Worm (Caenorhabditis elegans) whole organism, young adult: ENCODE measurements around the gene hrpa-2.

Source experiments
- B0019.2 ChIP-seq: fragments of 200-800 bp; sonication (Bioruptor generic); conservative IDR thresholded peaks from 2 replicates; pipeline ENCODE4 v1.3.6; 2022; ENCODE audit warnings: missing genetic modification reagents, missing genetic modification characterization, missing compliant biosample characterization
- B0261.1 ChIP-seq: sonication (generic microtip); optimal IDR thresholded peaks from 2 replicates; lab custom pipeline; 2016; ENCODE audit warnings: mild to moderate bottlenecking, missing genetic modification characterization, moderate library complexity, missing compliant biosample characterization
- C17E4.6 ChIP-seq: fragments of 200-800 bp; sonication (Bioruptor generic); IDR thresholded peaks from 2 replicates; pipeline ENCODE4 v1.3.6; 2022; ENCODE audit warnings: missing genetic modification reagents, missing genetic modification characterization, missing compliant biosample characterization
- K12H6.12 ChIP-seq: fragments of 200-800 bp; sonication (Bioruptor generic); optimal IDR thresholded peaks from 2 replicates; lab custom pipeline; 2018; ENCODE audit warnings: mild to moderate bottlenecking, missing genetic modification characterization, missing compliant biosample characterization
- T26A5.8 ChIP-seq: sonication (generic microtip); optimal IDR thresholded peaks from 2 replicates; lab custom pipeline; 2016; ENCODE audit warnings: missing genetic modification characterization, missing compliant biosample characterization
- Y53F4B.3 ChIP-seq: fragments of 200-800 bp; sonication (Bioruptor generic); IDR thresholded peaks from 2 replicates; pipeline ENCODE4 v1.3.6; 2022; ENCODE audit warnings: missing genetic modification reagents, missing genetic modification characterization, missing compliant biosample characterization
- Y53G8AR.9 ChIP-seq: fragments of 200-800 bp; sonication (Bioruptor generic); conservative IDR thresholded peaks from 2 replicates; pipeline ENCODE4 v1.3.6; 2022; ENCODE audit warnings: missing genetic modification reagents, missing genetic modification characterization, missing compliant biosample characterization
- Y95B8A.8 ChIP-seq: fragments of 200-800 bp; sonication (Bioruptor generic); IDR thresholded peaks from 2 replicates; pipeline ENCODE4 v1.3.6; 2022; ENCODE audit warnings: missing genetic modification reagents, missing genetic modification characterization, missing compliant biosample characterization
- ZK185.1 ChIP-seq: sonication (generic microtip); optimal IDR thresholded peaks from 2 replicates; lab custom pipeline; 2016; ENCODE audit warnings: mild to moderate bottlenecking, missing genetic modification characterization, missing compliant biosample characterization; ENCODE audit not compliant: poor library complexity, severe bottlenecking
- ama-1 ChIP-seq, 3 experiments: fragments of 150-350 bp in 1 of 3; sonication (generic microtip) in 2 of 3; optimal IDR thresholded peaks; 2 replicates each; lab custom pipeline; 2014 to 2018; ENCODE audit warnings: missing biosample characterization in 2 of 3, missing genetic modification characterization in 2 of 3, missing genetic modification reagents in 2 of 3
- aptf-2 ChIP-seq: fragments of 200-800 bp; sonication (Bioruptor generic); conservative IDR thresholded peaks from 2 replicates; pipeline ENCODE4 v1.3.6; 2022; ENCODE audit warnings: missing genetic modification reagents, missing genetic modification characterization, missing compliant biosample characterization
- atf-7 ChIP-seq: sonication (generic microtip); optimal IDR thresholded peaks from 2 replicates; lab custom pipeline; 2017; ENCODE audit warnings: mild to moderate bottlenecking, missing genetic modification characterization, missing compliant biosample characterization
- athp-1 ChIP-seq: sonication (generic microtip); optimal IDR thresholded peaks from 2 replicates; lab custom pipeline; 2017; ENCODE audit warnings: mild to moderate bottlenecking, missing genetic modification characterization, missing compliant biosample characterization
- attf-3 ChIP-seq: fragments of 200-800 bp; sonication (Bioruptor generic); conservative IDR thresholded peaks from 2 replicates; pipeline ENCODE4 v1.3.6; 2022; ENCODE audit warnings: missing genetic modification reagents, missing genetic modification characterization, missing compliant biosample characterization
- attf-6 ChIP-seq: fragments of 200-800 bp; sonication (Bioruptor generic); IDR thresholded peaks from 2 replicates; pipeline ENCODE4 v1.3.6; 2022; ENCODE audit warnings: missing genetic modification reagents, missing genetic modification characterization, missing compliant biosample characterization
- bed-2 ChIP-seq: fragments of 200-800 bp; sonication (Bioruptor generic); IDR thresholded peaks from 2 replicates; pipeline ENCODE4 v1.3.6; 2022; ENCODE audit warnings: missing genetic modification reagents, missing genetic modification characterization, missing compliant biosample characterization
- ccch-3 ChIP-seq: fragments of 200-800 bp; sonication (Bioruptor generic); optimal IDR thresholded peaks from 2 replicates; lab custom pipeline; 2018; ENCODE audit warnings: mild to moderate bottlenecking, missing genetic modification characterization, missing compliant biosample characterization
- ceh-58 ChIP-seq: fragments of 200-800 bp; sonication (Bioruptor generic); IDR thresholded peaks from 2 replicates; pipeline ENCODE4 v1.3.6; 2022; ENCODE audit warnings: missing genetic modification characterization, missing compliant biosample characterization
- dox-1 ChIP-seq: fragments of 200-800 bp; sonication (Bioruptor generic); IDR thresholded peaks from 2 replicates; pipeline ENCODE4 v1.3.6; 2022; ENCODE audit warnings: missing genetic modification reagents, missing genetic modification characterization, missing compliant biosample characterization
- egl-18 ChIP-seq: fragments of 200-800 bp; sonication (Bioruptor generic); IDR thresholded peaks from 2 replicates; pipeline ENCODE4 v1.3.6; 2022; ENCODE audit warnings: missing genetic modification reagents, missing genetic modification characterization, missing compliant biosample characterization
- egrh-3 ChIP-seq: fragments of 200-800 bp; sonication (Bioruptor generic); IDR thresholded peaks from 2 replicates; pipeline ENCODE4 v1.3.6; 2022; ENCODE audit warnings: missing genetic modification reagents, missing genetic modification characterization, missing compliant biosample characterization
- him-1 ChIP-seq: sonication (generic microtip); optimal IDR thresholded peaks from 2 replicates; lab custom pipeline; 2016; ENCODE audit warnings: missing genotype, missing genetic modification reagents, missing genetic modification characterization, missing compliant biosample characterization
- hlh-12 ChIP-seq: sonication (generic microtip); optimal IDR thresholded peaks from 2 replicates; lab custom pipeline; 2016; ENCODE audit warnings: missing genetic modification characterization, missing compliant biosample characterization
- let-526 ChIP-seq: fragments of 200-800 bp; sonication (Bioruptor generic); IDR thresholded peaks from 2 replicates; pipeline ENCODE4 v1.3.6; 2022; ENCODE audit warnings: missing genetic modification reagents, missing genetic modification characterization, missing compliant biosample characterization
- lsl-1 ChIP-seq: fragments of 200-800 bp; sonication (Bioruptor generic); optimal IDR thresholded peaks from 2 replicates; lab custom pipeline; 2018; ENCODE audit warnings: mild to moderate bottlenecking, missing genetic modification characterization, moderate library complexity, missing compliant biosample characterization
- lsy-27 ChIP-seq: sonication (generic microtip); optimal IDR thresholded peaks from 2 replicates; lab custom pipeline; 2017; ENCODE audit warnings: missing genetic modification characterization, mild to moderate bottlenecking, missing compliant biosample characterization, antibody characterized with exemption, missing genotype, borderline replicate concordance; ENCODE audit not compliant: insufficient read depth
- madf-8 ChIP-seq: fragments of 200-800 bp; sonication (Bioruptor generic); conservative IDR thresholded peaks from 2 replicates; pipeline ENCODE4 v1.3.6; 2022; ENCODE audit warnings: missing genetic modification reagents, missing genetic modification characterization, missing compliant biosample characterization
- mes-4 ChIP-seq: sonication (generic microtip); optimal IDR thresholded peaks from 2 replicates; lab custom pipeline; 2016; ENCODE audit warnings: missing genotype, missing genetic modification characterization, missing compliant biosample characterization
- nfya-1 ChIP-seq: sonication (generic microtip); optimal IDR thresholded peaks from 2 replicates; lab custom pipeline; 2017; ENCODE audit warnings: antibody characterized with exemption, missing compliant biosample characterization, missing genetic modification characterization, borderline replicate concordance; ENCODE audit not compliant: insufficient read depth
- nhr-80 ChIP-seq: sonication (generic microtip); optimal IDR thresholded peaks from 2 replicates; lab custom pipeline; 2016; ENCODE audit warnings: missing genetic modification characterization, missing compliant biosample characterization
- rec-8 ChIP-seq, 2 experiments: sonication (generic microtip); optimal IDR thresholded peaks; 2 replicates each; lab custom pipeline; 2016; ENCODE audit warnings: mild to moderate bottlenecking in 2 of 2, missing genetic modification characterization in 2 of 2, missing genetic modification reagents in 2 of 2, missing genotype in 2 of 2, missing biosample characterization in 1 of 2, missing compliant biosample characterization in 1 of 2, moderate library complexity in 1 of 2
- sdz-38 ChIP-seq: sonication (generic microtip); optimal IDR thresholded peaks from 2 replicates; lab custom pipeline; 2016; ENCODE audit warnings: missing genotype, missing genetic modification characterization, missing compliant biosample characterization
- sea-2 ChIP-seq: fragments of 200-800 bp; sonication (Bioruptor generic); IDR thresholded peaks from 2 replicates; pipeline ENCODE4 v1.3.6; 2022; ENCODE audit warnings: missing genetic modification characterization, missing compliant biosample characterization
- snpc-1.1 ChIP-seq: sonication (generic microtip); optimal IDR thresholded peaks from 2 replicates; lab custom pipeline; 2017; ENCODE audit warnings: missing genetic modification characterization, mild to moderate bottlenecking, missing compliant biosample characterization, antibody characterized with exemption, moderate library complexity, missing genotype, missing genetic modification reagents; ENCODE audit not compliant: insufficient read depth
- somi-1 ChIP-seq: fragments of 200-800 bp; sonication (Bioruptor generic); optimal IDR thresholded peaks from 2 replicates; lab custom pipeline; 2018; ENCODE audit warnings: mild to moderate bottlenecking, missing genetic modification characterization, missing compliant biosample characterization
- sptf-2 ChIP-seq: fragments of 200-800 bp; sonication (Bioruptor generic); optimal IDR thresholded peaks from 2 replicates; lab custom pipeline; 2018; ENCODE audit warnings: mild to moderate bottlenecking, missing genetic modification characterization, missing compliant biosample characterization
- tbx-9 ChIP-seq: sonication (generic microtip); optimal IDR thresholded peaks from 2 replicates; lab custom pipeline; 2016; ENCODE audit warnings: borderline replicate concordance, missing genetic modification characterization, inconsistent platforms, missing compliant biosample characterization
- tlf-1 ChIP-seq: fragments of 200-800 bp; sonication (Bioruptor generic); optimal IDR thresholded peaks from 2 replicates; lab custom pipeline; 2018; ENCODE audit warnings: mild to moderate bottlenecking, missing genetic modification characterization, missing compliant biosample characterization
- unc-62 ChIP-seq: fragments of 150-350 bp; optimal IDR thresholded peaks from 2 replicates; lab custom pipeline; 2014; ENCODE audit warnings: missing biosample characterization, missing genetic modification reagents, missing genetic modification characterization
- xnd-1 ChIP-seq: sonication (generic microtip); optimal IDR thresholded peaks from 2 replicates; lab custom pipeline; 2016; ENCODE audit warnings: missing genotype, missing genetic modification reagents, missing genetic modification characterization, missing compliant biosample characterization
- ztf-22 ChIP-seq: fragments of 200-800 bp; sonication (Bioruptor generic); optimal IDR thresholded peaks from 2 replicates; lab custom pipeline; 2018; ENCODE audit warnings: mild to moderate bottlenecking, missing genetic modification characterization, moderate library complexity, missing compliant biosample characterization
- ztf-25 ChIP-seq: fragments of 200-800 bp; sonication (Bioruptor generic); IDR thresholded peaks from 2 replicates; pipeline ENCODE4 v1.3.6; 2022; ENCODE audit warnings: missing genetic modification reagents, missing genetic modification characterization, missing compliant biosample characterization
- ztf-26 ChIP-seq: sonication (generic microtip); optimal IDR thresholded peaks from 2 replicates; lab custom pipeline; 2017; ENCODE audit warnings: missing genetic modification characterization, missing compliant biosample characterization

The hrpa-2 gene

ce11 chrX:5210927-5211655, 5.1 kb upstream of the hrpa-2 start:
- TF ChIP-seq nhr-80 (tag; lab: Kevin White, UChicago): peak; percentile 33
- no peak for TF ChIP-seq egl-18 (GFP tag; lab: Robert Waterston, UW)
- TF ChIP-seq Y53F4B.3 (GFP tag; lab: Robert Waterston, UW): no peak
- TF ChIP-seq hlh-12 (tag; lab: Kevin White, UChicago): no peak
- TF ChIP-seq athp-1 (tag; lab: Kevin White, UChicago): no peak
- TF ChIP-seq lsl-1: no peak
- TF ChIP-seq, all 124 proteins: peak for 1

ce11 chrX:5213032-5213431, 3.1 kb upstream of the hrpa-2 start:
- TF ChIP-seq unc-62 (GFP tag; lab: Kevin White, UChicago) (no peak), attf-3 (GFP tag; lab: Robert Waterston, UW) (no peak), ama-1 (optimal IDR thresholded peaks at IDR 0.05; lab: Kevin White, UChicago) (no peak), ama-1 (GFP tag; optimal IDR thresholded peaks at IDR 0.05; lab: Kevin White, UChicago) (no peak), nhr-80 (tag; lab: Kevin White, UChicago) (no peak), egl-18 (GFP tag; lab: Robert Waterston, UW) (no peak), nfya-1 (tag; lab: Kevin White, UChicago) (no peak), K12H6.12 (tag; lab: Kevin White, UChicago) (no peak), rec-8 (tag; optimal IDR thresholded peaks at IDR 0.05; lab: Kevin White, UChicago) (no peak), let-526 (GFP tag; lab: Robert Waterston, UW) (no peak), dox-1 (no peak), snpc-1.1 (no peak), him-1 (tag; lab: Kevin White, UChicago) (no peak), ztf-25 (GFP tag; lab: Robert Waterston, UW) (no peak), bed-2 (GFP tag; lab: Robert Waterston, UW) (no peak), C17E4.6 (GFP tag; lab: Robert Waterston, UW) (no peak), tlf-1 (GFP tag; lab: Kevin White, UChicago) (no peak), Y95B8A.8 (GFP tag; lab: Robert Waterston, UW) (no peak), T26A5.8 (no peak)

- no peak for TF ChIP-seq ZK185.1 (tag; lab: Kevin White, UChicago)
- no peak for TF ChIP-seq lsy-27 (tag; lab: Kevin White, UChicago)
- no peak for TF ChIP-seq K12H6.12 (tag; lab: Kevin White, UChicago)
- no peak for TF ChIP-seq let-526 (GFP tag; lab: Robert Waterston, UW)
- no peak for TF ChIP-seq ceh-58
- TF ChIP-seq B0261.1 (tag; lab: Kevin White, UChicago): no peak
- TF ChIP-seq attf-6 (GFP tag; lab: Robert Waterston, UW): no peak
- no peak for TF ChIP-seq xnd-1 (tag; lab: Kevin White, UChicago)
- no peak for TF ChIP-seq Y53G8AR.9 (GFP tag; lab: Robert Waterston, UW)
- no peak for TF ChIP-seq madf-8 (GFP tag; lab: Robert Waterston, UW)
- TF ChIP-seq sea-2 (GFP tag; lab: Robert Waterston, UW): no peak
- no peak for TF ChIP-seq tlf-1 (GFP tag; lab: Kevin White, UChicago)
- TF ChIP-seq ccch-3 (GFP tag; lab: Kevin White, UChicago): no peak
- no peak for TF ChIP-seq egrh-3
- TF ChIP-seq tbx-9: no peak
- no peak for TF ChIP-seq him-1 (tag; lab: Kevin White, UChicago)
- TF ChIP-seq rec-8 (tag; optimal IDR thresholded peaks at IDR 0.05; lab: Kevin White, UChicago): no peak
- TF ChIP-seq mes-4 (tag; lab: Kevin White, UChicago): no peak
- TF ChIP-seq atf-7 (tag; lab: Kevin White, UChicago): peak; percentile 54
- TF ChIP-seq ztf-26: no peak
- TF ChIP-seq egl-18 (GFP tag; lab: Robert Waterston, UW): no peak
- no peak for TF ChIP-seq Y95B8A.8 (GFP tag; lab: Robert Waterston, UW)
- TF ChIP-seq ztf-22 (GFP tag; lab: Kevin White, UChicago): peak; percentile 66
- no peak for TF ChIP-seq B0019.2 (GFP tag; lab: Robert Waterston, UW)
- TF ChIP-seq somi-1 (GFP tag; lab: Kevin White, UChicago): no peak
- TF ChIP-seq aptf-2: no peak
- no peak for TF ChIP-seq sdz-38
- peak; percentile 44 for TF ChIP-seq sptf-2 (GFP tag; lab: Kevin White, UChicago)
Observed at ce11 chrX:5213565-5213964, 2.6 kb upstream of the hrpa-2 start.
